Fruit fly (Drosophila melanogaster) ovary, adult (tissue): Measurements from ENCODE around the gene Eig71Eh.

Experiments
- CG17801 ChIP-seq: fragments of 200-800 bp; optimal IDR thresholded peaks from 2 replicates; lab custom pipeline; 2019; ENCODE audit warnings: missing biosample characterization, mild to moderate bottlenecking, missing genetic modification characterization, moderate library complexity; ENCODE audit not compliant: partially characterized antibody

Eig71Eh gene

dm6 chr3L:15659341-15659740 lies at the start of gene Eig71Eh, which contains the start of gene Eig71Ei:
Gene Eig71Eh (minus strand): TSS chr3L:15659441.
Gene Eig71Ei (plus strand): TSS chr3L:15659707.
- no peak for TF ChIP-seq CG17801 (GFP tag; lab: Kevin White, UChicago)

- no peak for TF ChIP-seq CG17801 (GFP tag; lab: Kevin White, UChicago)
These were observed 49.3 kb upstream of the Eig71Eh start for dm6 chr3L:15708579-15708978.

dm6 chr3L:15708158-15708557 lies 48.9 kb upstream of the Eig71Eh start:
- no peak for TF ChIP-seq CG17801 (GFP tag; lab: Kevin White, UChicago)

dm6 chr3L:15706199-15706598 lies 47.0 kb upstream of the Eig71Eh start:
- TF ChIP-seq CG17801 (GFP tag; lab: Kevin White, UChicago), result no peak

- TF ChIP-seq CG17801 (GFP tag; lab: Kevin White, UChicago), result no peak
These were observed 45.2 kb upstream of the Eig71Eh start for dm6 chr3L:15704250-15704985.

dm6 chr3L:15703330-15704119 lies 44.3 kb upstream of the Eig71Eh start:
- no peak for TF ChIP-seq CG17801 (GFP tag; lab: Kevin White, UChicago)

dm6 chr3L:15702191-15702590 lies 43.0 kb upstream of the Eig71Eh start:
- no peak for TF ChIP-seq CG17801 (GFP tag; lab: Kevin White, UChicago)

- TF ChIP-seq CG17801 (GFP tag; lab: Kevin White, UChicago), result no peak
These were observed 41.2 kb upstream of the Eig71Eh start for dm6 chr3L:15700338-15700966.

- TF ChIP-seq CG17801 (GFP tag; lab: Kevin White, UChicago), result no peak
These were observed 40.5 kb upstream of the Eig71Eh start, which contains the start of gene comm2 for dm6 chr3L:15699626-15700337. Gene comm2 (minus strand): TSS chr3L:15699850.

- TF ChIP-seq CG17801 (GFP tag; lab: Kevin White, UChicago), result no peak
These were observed 38.7 kb upstream of the Eig71Eh start for dm6 chr3L:15697916-15698315.

dm6 chr3L:15695195-15695594 lies 36.0 kb upstream of the Eig71Eh start:
- TF ChIP-seq CG17801 (GFP tag; lab: Kevin White, UChicago), result no peak

dm6 chr3L:15694406-15694805 lies 35.2 kb upstream of the Eig71Eh start:
- no peak for TF ChIP-seq CG17801 (GFP tag; lab: Kevin White, UChicago)

- TF ChIP-seq CG17801 (GFP tag; lab: Kevin White, UChicago), result no peak
These were observed 33.7 kb upstream of the Eig71Eh start for dm6 chr3L:15692794-15693532.

- no peak for TF ChIP-seq CG17801 (GFP tag; lab: Kevin White, UChicago)
These were observed 33.1 kb upstream of the Eig71Eh start for dm6 chr3L:15692388-15692787.
